Fruit fly (Drosophila melanogaster): ENCODE measurements around the gene eg.

The eg gene

dm6 chr3L:21832203-21833160 is 24.0 kb downstream of the eg start, which contains the start of the genes CG7148 and Nopp140 (continued):
- TF ChIP-seq CG2202 (tag; optimal IDR thresholded peaks at IDR 0.05) (no peak), eve (GFP tag; optimal IDR thresholded peaks at IDR 0.05) (no peak), Vsx1 (GFP tag; optimal IDR thresholded peaks at IDR 0.05) (no peak), YL-1 (GFP tag; optimal IDR thresholded peaks at IDR 0.05) (peak; percentile 93), tna (GFP tag; IDR thresholded peaks at IDR 0.05; ENCODE audit: partially characterized antibody) (no peak), CG13424 (tag; optimal IDR thresholded peaks at IDR 0.05) (peak; percentile 67), Awh (GFP tag; IDR thresholded peaks at IDR 0.05) (peak; percentile 50; the same call in 1 of the 2 replicates), nom (GFP tag; optimal IDR thresholded peaks at IDR 0.05) (peak; percentile 46), HLH4C (GFP tag; IDR thresholded peaks at IDR 0.05; ENCODE audit: partially characterized antibody) (0 out of 3 replicates have a peak, but pooled peaks have one; percentile 19), H15 (GFP tag; IDR thresholded peaks at IDR 0.05) (peak; percentile 30; the same call in 1 of the 3 replicates), Fer3 (tag; optimal IDR thresholded peaks at IDR 0.05) (peak; percentile 67), mam (GFP tag; optimal IDR thresholded peaks at IDR 0.05) (peak; percentile 80), Oaz (GFP tag; IDR thresholded peaks at IDR 0.05) (no peak), gsb-n (tag; optimal IDR thresholded peaks at IDR 0.05) (peak; percentile 35), BtbVII (GFP tag; optimal IDR thresholded peaks at IDR 0.05) (peak; percentile 47), Nf-YA (GFP tag; IDR thresholded peaks at IDR 0.05) (no peak), gfzf (GFP tag; optimal IDR thresholded peaks at IDR 0.05) (peak; percentile 46), oc (tag; optimal IDR thresholded peaks at IDR 0.05) (no peak), CG3065 (GFP tag; optimal IDR thresholded peaks at IDR 0.05) (peak; percentile 28), CG6683 (GFP tag; optimal IDR thresholded peaks at IDR 0.05) (peak; percentile 43), aop (GFP tag; IDR thresholded peaks at IDR 0.05) (no peak), CTCF (GFP tag; optimal IDR thresholded peaks at IDR 0.05) (no peak), CG9876 (GFP tag; optimal IDR thresholded peaks at IDR 0.05) (peak; percentile 57), Sox100B (GFP tag; optimal IDR thresholded peaks at IDR 0.05) (peak; percentile 3), HmgD (GFP tag; optimal IDR thresholded peaks at IDR 0.05) (peak; percentile 76), NC2α (GFP tag; optimal IDR thresholded peaks at IDR 0.05) (no peak), CG13296 (GFP tag; optimal IDR thresholded peaks at IDR 0.05) (peak; percentile 46), inv (GFP tag; IDR thresholded peaks at IDR 0.05; ENCODE audit: partially characterized antibody) (no peak), tap (tag; optimal IDR thresholded peaks at IDR 0.05) (peak; percentile 22), h (optimal IDR thresholded peaks at IDR 0.05) (no peak), CG13624 (GFP tag; optimal IDR thresholded peaks at IDR 0.05) (peak; percentile 69), Side (GFP tag; optimal IDR thresholded peaks at IDR 0.05) (peak; percentile 62), knrl (GFP tag; IDR thresholded peaks at IDR 0.05; ENCODE audit: partially characterized antibody) (no peak; the same call in 2 of the 3 replicates), lilli (GFP tag; optimal IDR thresholded peaks at IDR 0.05) (peak; percentile 70), ftz-f1 (GFP tag; optimal IDR thresholded peaks at IDR 0.05) (peak; percentile 36), Atf3 (GFP tag; optimal IDR thresholded peaks at IDR 0.05) (peak; percentile 44), dmrt11E (tag; optimal IDR thresholded peaks at IDR 0.05) (peak; percentile 42), ato (GFP tag; IDR thresholded peaks at IDR 0.05; ENCODE audit: partially characterized antibody) (no peak), CG5245 (GFP tag; optimal IDR thresholded peaks at IDR 0.05) (peak; percentile 69), Fer1 (GFP tag; optimal IDR thresholded peaks at IDR 0.05) (peak; percentile 64), tll (GFP tag; optimal IDR thresholded peaks at IDR 0.05) (no peak), CG18599 (GFP tag; optimal IDR thresholded peaks at IDR 0.05) (peak; percentile 75), bsh (GFP tag; optimal IDR thresholded peaks at IDR 0.05) (peak in 1 of 2 experiments; percentile 63), gsb (GFP tag; IDR thresholded peaks at IDR 0.05) (no peak), sqz (GFP tag; optimal IDR thresholded peaks at IDR 0.05) (no peak), Chrac-16 (GFP tag; optimal IDR thresholded peaks at IDR 0.05) (peak; percentile 60), tup (GFP tag; optimal IDR thresholded peaks at IDR 0.05) (peak; percentile 35), CG10366 (GFP tag; IDR thresholded peaks at IDR 0.05) (no peak)

Data from whole organism, embryonic.